Worm (Caenorhabditis elegans): Measurements from ENCODE around the gene abu-4.
A peak's percentile ranks its signal among the peaks of the same experiment; 100 is the strongest.
"Not testable (repeated sequence)": the region's sequence is repeated elsewhere in the genome, so short reads cannot be mapped to it uniquely, and the experiment has no call there.

The abu-4 gene

ce11 chrV:2308246-2308645 lies 33.6 kb downstream of the abu-4 start (continued):
- TF ChIP-seq lin-29 (GFP tag; IDR thresholded peaks at IDR 0.05) (no peak), F44E2.7 (GFP tag; IDR thresholded peaks at IDR 0.05) (no peak), ceh-44 (GFP tag; IDR thresholded peaks at IDR 0.05) (no peak), lin-38 (GFP tag; IDR thresholded peaks at IDR 0.05) (no peak), Y5F2A.4 (GFP tag; optimal IDR thresholded peaks at IDR 0.05) (no peak), T20F7.1 (GFP tag; optimal IDR thresholded peaks at IDR 0.05) (no peak), mes-2 (tag; optimal IDR thresholded peaks at IDR 0.05; ENCODE audit: poor library complexity, severe bottlenecking) (no peak), lim-7 (GFP tag; IDR thresholded peaks at IDR 0.05) (no peak), Y105C5A.15 (GFP tag; IDR thresholded peaks at IDR 0.05) (no peak), nhr-77 (tag; optimal IDR thresholded peaks at IDR 0.05) (peak; percentile 89), ama-1 (optimal IDR thresholded peaks at IDR 0.05) (no peak), D1046.2 (GFP tag; IDR thresholded peaks at IDR 0.05) (no peak), nhr-10 (tag; optimal IDR thresholded peaks at IDR 0.05) (no peak), snpc-1.2 (GFP tag; IDR thresholded peaks at IDR 0.05) (no peak), lin-1 (GFP tag; IDR thresholded peaks at IDR 0.05) (peak; percentile 73)

ce11 chrV:2321001-2321400 lies 46.4 kb downstream of the abu-4 start, which contains the start of gene Y19D10B.6:
Gene Y19D10B.6, minus strand, starts transcription at chrV:2321101.
- TF ChIP-seq nhr-42 (GFP tag; IDR thresholded peaks at IDR 0.05); ceh-28 (tag; optimal IDR thresholded peaks at IDR 0.05); nhr-237 (tag; optimal IDR thresholded peaks at IDR 0.05): not testable (repeated sequence)

- TF ChIP-seq attf-4 (tag; optimal IDR thresholded peaks at IDR 0.05); madf-9 (GFP tag; conservative IDR thresholded peaks at IDR 0.05); daf-19 (GFP tag; conservative IDR thresholded peaks at IDR 0.05): not testable (repeated sequence)
These were observed 47.8 kb downstream of the abu-4 start, which contains the start of gene pud-1.2 for ce11 chrV:2322466-2322865. Gene pud-1.2, minus strand, starts transcription at chrV:2322566.

ce11 chrV:2324260-2324659 lies 49.6 kb downstream of the abu-4 start:
- no peak for TF ChIP-seq mxl-2 (GFP tag; conservative IDR thresholded peaks at IDR 0.05)
- peak; percentile 74 for TF ChIP-seq hlh-11 (tag; optimal IDR thresholded peaks at IDR 0.05)
- peak; percentile 85 for TF ChIP-seq nhr-28 (tag; optimal IDR thresholded peaks at IDR 0.05)
- TF ChIP-seq nhr-77 (tag; optimal IDR thresholded peaks at IDR 0.05), result peak; percentile 91
- TF ChIP-seq daf-16 (GFP tag; optimal IDR thresholded peaks at IDR 0.05), result no peak
- peak; percentile 93 for TF ChIP-seq daf-16 (tag; optimal IDR thresholded peaks at IDR 0.05)
- no peak for TF ChIP-seq mes-2 (tag; optimal IDR thresholded peaks at IDR 0.05; ENCODE audit: poor library complexity, severe bottlenecking)
- TF ChIP-seq zip-2 (tag; optimal IDR thresholded peaks at IDR 0.05), result no peak
- peak; percentile 38; the same call in 1 of the 2 replicates for TF ChIP-seq tra-1 (GFP tag; IDR thresholded peaks at IDR 0.05)
- peak; percentile 57 for TF ChIP-seq nhr-102 (tag; optimal IDR thresholded peaks at IDR 0.05)
- peak; percentile 69; the same call in 1 of the 2 replicates for TF ChIP-seq lin-1 (GFP tag; IDR thresholded peaks at IDR 0.05)
- peak; percentile 90 for TF ChIP-seq pqm-1 (tag; optimal IDR thresholded peaks at IDR 0.05)
- TF ChIP-seq daf-19 (GFP tag; conservative IDR thresholded peaks at IDR 0.05), result no peak
- peak in 1 of 2 experiments; percentile 84 for TF ChIP-seq unc-62 (GFP tag; optimal IDR thresholded peaks at IDR 0.05 in 1 of 2)
- TF ChIP-seq unc-62 (tag; optimal IDR thresholded peaks at IDR 0.05), result no peak
- TF ChIP-seq lin-13 (GFP tag; optimal IDR thresholded peaks at IDR 0.05), result no peak
- no peak for TF ChIP-seq ceh-28 (tag; optimal IDR thresholded peaks at IDR 0.05)
- TF ChIP-seq dmd-6 (GFP tag; IDR thresholded peaks at IDR 0.05), result peak; percentile 92
- TF ChIP-seq dve-1 (tag; optimal IDR thresholded peaks at IDR 0.05; ENCODE audit: insufficient read depth), result peak; percentile 88
- TF ChIP-seq php-3 (GFP tag; IDR thresholded peaks at IDR 0.05), result peak; percentile 87
- TF ChIP-seq nhr-10 (tag; optimal IDR thresholded peaks at IDR 0.05), result peak; percentile 21
- TF ChIP-seq ceh-32 (tag; optimal IDR thresholded peaks at IDR 0.05; ENCODE audit: poor library complexity), result no peak

Data from whole organism, L4 larva.